Worm (Caenorhabditis elegans) whole organism, L4 larva: ENCODE data around the gene W04G3.13.

ENCODE experiments used
- F44E2.7 ChIP-seq: fragments of 200-800 bp; sonication (Bioruptor generic); IDR thresholded peaks from 2 replicates; pipeline ENCODE4 v2.1.2; 2022; ENCODE audit warnings: missing genetic modification characterization, missing compliant biosample characterization
- F49E8.2 ChIP-seq: sonication (generic microtip); optimal IDR thresholded peaks from 2 replicates; lab custom pipeline; 2016; ENCODE audit warnings: missing compliant biosample characterization, mild to moderate bottlenecking, missing genetic modification characterization, borderline replicate concordance
- R02D3.7 ChIP-seq: fragments of 150-350 bp; sonication (generic microtip); optimal IDR thresholded peaks from 3 replicates; lab custom pipeline; 2014; ENCODE audit warnings: missing biosample characterization, missing genetic modification characterization
- T20F7.1 ChIP-seq: fragments of 200-800 bp; sonication (Bioruptor generic); optimal IDR thresholded peaks from 2 replicates; lab custom pipeline; 2018; ENCODE audit warnings: mild to moderate bottlenecking, missing genetic modification characterization, missing compliant biosample characterization
- T26A8.4 ChIP-seq: fragments of 200-800 bp; sonication (Bioruptor generic); IDR thresholded peaks from 2 replicates; pipeline ENCODE4 v1.3.6; 2022; ENCODE audit warnings: missing genetic modification characterization, missing compliant biosample characterization
- Y105C5A.15 ChIP-seq: fragments of 200-800 bp; sonication (Bioruptor generic); IDR thresholded peaks from 2 replicates; pipeline ENCODE4 v1.3.6; 2022; ENCODE audit warnings: missing genetic modification characterization, missing compliant biosample characterization
- Y48G9A.11 ChIP-seq: fragments of 200-800 bp; sonication (Bioruptor generic); IDR thresholded peaks from 2 replicates; pipeline ENCODE4 v1.3.6; 2022; ENCODE audit warnings: missing genetic modification reagents, missing genetic modification characterization, missing compliant biosample characterization
- Y5F2A.4 ChIP-seq: fragments of 200-800 bp; sonication (Bioruptor generic); optimal IDR thresholded peaks from 2 replicates; lab custom pipeline; 2018; ENCODE audit warnings: mild to moderate bottlenecking, missing genetic modification characterization, missing compliant biosample characterization
- Y75B8A.6 ChIP-seq: fragments of 200-800 bp; sonication (Bioruptor generic); IDR thresholded peaks from 2 replicates; pipeline ENCODE4 v1.3.6; 2022; ENCODE audit warnings: missing genetic modification reagents, missing genetic modification characterization, missing compliant biosample characterization
- ZK337.2 ChIP-seq: fragments of 200-800 bp; sonication (Bioruptor generic); IDR thresholded peaks from 2 replicates; pipeline ENCODE4 v1.3.6; 2022; ENCODE audit warnings: missing genetic modification reagents, missing genetic modification characterization, missing compliant biosample characterization
- ZK546.5 ChIP-seq, 2 experiments: sonication (generic microtip); optimal IDR thresholded peaks; 2 replicates each; lab custom pipeline; 2017; ENCODE audit warnings: missing biosample characterization in 2 of 2, missing genetic modification characterization in 2 of 2
- aly-2 ChIP-seq: sonication (generic microtip); optimal IDR thresholded peaks from 2 replicates; lab custom pipeline; 2018; ENCODE audit warnings: missing biosample characterization, missing genetic modification characterization
- ceh-28 ChIP-seq: fragments of 150-350 bp; optimal IDR thresholded peaks from 2 replicates; lab custom pipeline; 2014; ENCODE audit warnings: missing biosample characterization, missing genetic modification reagents, missing genetic modification characterization
- ceh-44 ChIP-seq: fragments of 200-800 bp; sonication (Bioruptor generic); IDR thresholded peaks from 2 replicates; pipeline ENCODE4 v1.3.6; 2022; ENCODE audit warnings: missing genetic modification reagents, missing genetic modification characterization, missing compliant biosample characterization
- ceh-62 ChIP-seq: sonication (generic microtip); optimal IDR thresholded peaks from 2 replicates; lab custom pipeline; 2017; ENCODE audit warnings: missing biosample characterization, missing genetic modification characterization
- ces-1 ChIP-seq: fragments of 150-350 bp; sonication (generic microtip); optimal IDR thresholded peaks from 4 replicates; lab custom pipeline; 2014; ENCODE audit warnings: missing biosample characterization, missing genetic modification reagents, missing genetic modification characterization
- daf-12 ChIP-seq: fragments of 150-350 bp; optimal IDR thresholded peaks from 2 replicates; lab custom pipeline; 2014; ENCODE audit warnings: missing biosample characterization, missing genetic modification reagents, missing genetic modification characterization
- daf-16 ChIP-seq, 3 experiments: sonication (generic microtip); optimal IDR thresholded peaks; 2 replicates each; lab custom pipeline; 2016 to 2017; ENCODE audit warnings: missing genetic modification characterization in 3 of 3, missing genetic modification reagents in 3 of 3, mild to moderate bottlenecking in 2 of 3, missing compliant biosample characterization in 2 of 3, missing biosample characterization in 1 of 3, moderate library complexity in 1 of 3
- dmd-8 ChIP-seq: fragments of 200-800 bp; sonication (Bioruptor generic); IDR thresholded peaks from 2 replicates; pipeline ENCODE4 v1.3.6; 2022; ENCODE audit warnings: missing genetic modification characterization, missing compliant biosample characterization
- dpl-1 ChIP-seq: fragments of 150-350 bp; optimal IDR thresholded peaks from 2 replicates; lab custom pipeline; 2014; ENCODE audit warnings: missing biosample characterization, missing genetic modification reagents, missing genetic modification characterization
- dve-1 ChIP-seq: sonication (generic microtip); optimal IDR thresholded peaks from 2 replicates; lab custom pipeline; 2017; ENCODE audit warnings: antibody characterized with exemption, mild to moderate bottlenecking, missing genetic modification characterization, missing compliant biosample characterization; ENCODE audit not compliant: insufficient read depth
- egl-43 ChIP-seq: fragments of 200-800 bp; sonication (Bioruptor generic); IDR thresholded peaks from 2 replicates; pipeline ENCODE4 v1.3.6; 2022; ENCODE audit warnings: missing genetic modification reagents, missing genetic modification characterization, missing compliant biosample characterization
- fkh-10 ChIP-seq: fragments of 150-350 bp; optimal IDR thresholded peaks from 2 replicates; lab custom pipeline; 2014; ENCODE audit warnings: missing biosample characterization, missing genetic modification reagents, missing genetic modification characterization
- gei-8 ChIP-seq: fragments of 200-800 bp; sonication (Bioruptor generic); optimal IDR thresholded peaks from 2 replicates; lab custom pipeline; 2018; ENCODE audit warnings: mild to moderate bottlenecking, missing genetic modification characterization, missing compliant biosample characterization
- hif-1 ChIP-seq, 2 experiments: sonication (generic microtip); optimal IDR thresholded peaks; 2 replicates each; lab custom pipeline; 2016 to 2017; ENCODE audit warnings: missing compliant biosample characterization in 2 of 2, missing genetic modification characterization in 2 of 2, missing genetic modification reagents in 2 of 2, missing genotype in 2 of 2, mild to moderate bottlenecking in 1 of 2
- hlh-11 ChIP-seq: fragments of 200-800 bp; sonication (Bioruptor generic); optimal IDR thresholded peaks from 2 replicates; lab custom pipeline; 2018; ENCODE audit warnings: mild to moderate bottlenecking, missing genetic modification characterization, missing compliant biosample characterization
- lin-1 ChIP-seq: fragments of 200-800 bp; sonication (Bioruptor generic); IDR thresholded peaks from 2 replicates; pipeline ENCODE4 v1.3.6; 2022; ENCODE audit warnings: missing genetic modification reagents, missing genetic modification characterization, missing compliant biosample characterization
- lin-38 ChIP-seq: fragments of 200-800 bp; sonication (Bioruptor generic); IDR thresholded peaks from 2 replicates; pipeline ENCODE4 v1.3.6; 2022; ENCODE audit warnings: missing genetic modification reagents, missing genetic modification characterization, missing compliant biosample characterization
- madf-9 ChIP-seq: fragments of 200-800 bp; sonication (Bioruptor generic); conservative IDR thresholded peaks from 2 replicates; pipeline ENCODE4 v1.3.6; 2022; ENCODE audit warnings: missing genetic modification reagents, missing genetic modification characterization, missing compliant biosample characterization
- mdt-29 ChIP-seq: fragments of 200-800 bp; sonication (Bioruptor generic); IDR thresholded peaks from 2 replicates; pipeline ENCODE4 v1.3.6; 2022; ENCODE audit warnings: missing genetic modification reagents, missing genetic modification characterization, missing compliant biosample characterization
- mes-2 ChIP-seq: sonication (generic microtip); optimal IDR thresholded peaks from 2 replicates; lab custom pipeline; 2016; ENCODE audit warnings: missing genotype, mild to moderate bottlenecking, missing genetic modification characterization, missing compliant biosample characterization; ENCODE audit not compliant: poor library complexity, severe bottlenecking
- mxl-2 ChIP-seq: fragments of 200-800 bp; sonication (Bioruptor generic); conservative IDR thresholded peaks from 2 replicates; pipeline ENCODE4 v1.3.6; 2022; ENCODE audit warnings: missing genetic modification reagents, missing genetic modification characterization, missing compliant biosample characterization
- nhr-111 ChIP-seq: fragments of 200-800 bp; sonication (Bioruptor generic); optimal IDR thresholded peaks from 2 replicates; lab custom pipeline; 2018; ENCODE audit warnings: mild to moderate bottlenecking, missing genetic modification characterization, missing compliant biosample characterization
- nhr-25 ChIP-seq: sonication (generic microtip); optimal IDR thresholded peaks from 2 replicates; lab custom pipeline; 2017; ENCODE audit warnings: missing genetic modification characterization, mild to moderate bottlenecking, missing compliant biosample characterization, antibody characterized with exemption, moderate library complexity, borderline replicate concordance; ENCODE audit not compliant: insufficient read depth
- nhr-28 ChIP-seq: fragments of 150-350 bp; optimal IDR thresholded peaks from 2 replicates; lab custom pipeline; 2014; ENCODE audit warnings: missing biosample characterization, missing genetic modification characterization
- nhr-41 ChIP-seq: fragments of 200-800 bp; sonication (Bioruptor generic); IDR thresholded peaks from 2 replicates; pipeline ENCODE4 v1.3.6; 2022; ENCODE audit warnings: missing genetic modification reagents, missing genetic modification characterization, missing compliant biosample characterization
- nhr-42 ChIP-seq: fragments of 200-800 bp; sonication (Bioruptor generic); IDR thresholded peaks from 2 replicates; pipeline ENCODE4 v1.3.6; 2022; ENCODE audit warnings: missing genetic modification characterization, missing compliant biosample characterization
- nhr-48 ChIP-seq: sonication (generic microtip); optimal IDR thresholded peaks from 2 replicates; lab custom pipeline; 2016; ENCODE audit warnings: mild to moderate bottlenecking, missing genetic modification characterization, missing compliant biosample characterization
- nhr-6 ChIP-seq: fragments of 150-350 bp; optimal IDR thresholded peaks from 2 replicates; lab custom pipeline; 2014; ENCODE audit warnings: missing biosample characterization, missing genetic modification characterization
- nhr-76 ChIP-seq: fragments of 150-350 bp; optimal IDR thresholded peaks from 2 replicates; lab custom pipeline; 2014; ENCODE audit warnings: missing biosample characterization, missing genetic modification characterization
- php-3 ChIP-seq: fragments of 200-800 bp; sonication (Bioruptor generic); IDR thresholded peaks from 2 replicates; pipeline ENCODE4 v1.3.6; 2022; ENCODE audit warnings: missing genetic modification reagents, missing genetic modification characterization, missing compliant biosample characterization
- saeg-2 ChIP-seq: fragments of 200-800 bp; sonication (Bioruptor generic); IDR thresholded peaks from 2 replicates; pipeline ENCODE4 v1.3.6; 2022; ENCODE audit warnings: missing genetic modification reagents, missing genetic modification characterization, missing compliant biosample characterization
- snpc-1.2 ChIP-seq: fragments of 200-800 bp; sonication (Bioruptor generic); IDR thresholded peaks from 2 replicates; pipeline ENCODE4 v1.3.6; 2022; ENCODE audit warnings: missing genetic modification reagents, missing genetic modification characterization, missing compliant biosample characterization
- snpc-4 ChIP-seq: fragments of 150-350 bp; optimal IDR thresholded peaks from 2 replicates; lab custom pipeline; 2014; ENCODE audit warnings: missing biosample characterization, missing genetic modification characterization
- spr-3 ChIP-seq: fragments of 200-800 bp; sonication (Bioruptor generic); optimal IDR thresholded peaks from 2 replicates; lab custom pipeline; 2018; ENCODE audit warnings: mild to moderate bottlenecking, missing genetic modification characterization, missing compliant biosample characterization
- unc-62 ChIP-seq, 3 experiments: fragments of 150-350 bp in 1 of 3; sonication (generic microtip); optimal IDR thresholded peaks in 2 of 3; peaks in 1 of 3; 1 replicate in 1 of 3; 2 replicates in 2 of 3; lab custom pipeline; 2014 to 2017; ENCODE audit warnings: missing biosample characterization in 3 of 3, missing genetic modification characterization in 3 of 3, missing genetic modification reagents in 3 of 3, missing genotype in 1 of 3
- vab-7 ChIP-seq: fragments of 200-800 bp; sonication (Bioruptor generic); IDR thresholded peaks from 2 replicates; pipeline ENCODE4 v1.3.6; 2022; ENCODE audit warnings: missing genetic modification reagents, missing genetic modification characterization, missing compliant biosample characterization
- zfp-3 ChIP-seq: fragments of 200-800 bp; sonication (Bioruptor generic); conservative IDR thresholded peaks from 2 replicates; pipeline ENCODE4 v1.3.6; 2022; ENCODE audit warnings: missing genetic modification reagents, missing genetic modification characterization, missing compliant biosample characterization
- ztf-7 ChIP-seq: fragments of 150-350 bp; optimal IDR thresholded peaks from 2 replicates; lab custom pipeline; 2014; ENCODE audit warnings: missing biosample characterization, missing genetic modification characterization

The W04G3.13 gene

ce11 chrX:11095480-11095879, 15.9 kb upstream of the W04G3.13 start (continued):
- TF ChIP-seq zfp-3 (GFP tag; lab: Robert Waterston, UW), result peak; percentile 73; the same call in 1 of the 2 replicates
- TF ChIP-seq dmd-8 (GFP tag; lab: Robert Waterston, UW), result peak; percentile 92
- no peak for TF ChIP-seq mdt-29 (GFP tag; lab: Robert Waterston, UW)
- TF ChIP-seq nhr-76 (tag; lab: Kevin White, UChicago), result no peak
- no peak; the same call in 1 of the 2 replicates for TF ChIP-seq Y48G9A.11 (GFP tag; lab: Robert Waterston, UW)
- peak; percentile 64 for TF ChIP-seq Y5F2A.4 (GFP tag; lab: Kevin White, UChicago)
- peak; percentile 53; the same call in 1 of the 2 replicates for TF ChIP-seq Y105C5A.15 (GFP tag; lab: Robert Waterston, UW)
- peak; percentile 89; the same call in 1 of the 2 replicates for TF ChIP-seq nhr-41
- TF ChIP-seq dve-1 (tag; lab: Kevin White, UChicago), result peak; percentile 79
- peak; percentile 78 for TF ChIP-seq lin-38 (GFP tag; lab: Robert Waterston, UW)
- peak; percentile 65 for TF ChIP-seq F49E8.2 (tag; lab: Kevin White, UChicago)
- 0 out of 2 replicates have a peak, but pooled peaks have one; percentile 73 for TF ChIP-seq saeg-2 (GFP tag; lab: Robert Waterston, UW)
- TF ChIP-seq dpl-1 (GFP tag; lab: Kevin White, UChicago), result peak; percentile 50
- peak; percentile 37 for TF ChIP-seq nhr-111
- no peak for TF ChIP-seq spr-3
- TF ChIP-seq daf-16 (GFP tag; optimal IDR thresholded peaks at IDR 0.05; lab: Kevin White, UChicago), result peak; percentile 54 to 95
- peak; percentile 74 for TF ChIP-seq daf-16 (tag; optimal IDR thresholded peaks at IDR 0.05; lab: Kevin White, UChicago)
- TF ChIP-seq F44E2.7 (GFP tag; lab: Robert Waterston, UW), result no peak
- no peak for TF ChIP-seq Y75B8A.6 (GFP tag; lab: Robert Waterston, UW)
- no peak for TF ChIP-seq R02D3.7
- peak; percentile 92 for TF ChIP-seq snpc-1.2 (GFP tag; lab: Robert Waterston, UW)
- peak; percentile 87 for TF ChIP-seq lin-1 (GFP tag; lab: Robert Waterston, UW)
- TF ChIP-seq egl-43, result no peak; the same call in none of the 2 replicates
- no peak for TF ChIP-seq ceh-62 (tag; lab: Kevin White, UChicago)
- no peak for TF ChIP-seq T26A8.4 (GFP tag; lab: Robert Waterston, UW)
- TF ChIP-seq mes-2 (tag; lab: Kevin White, UChicago), result no peak
- TF ChIP-seq nhr-6, result peak; percentile 41
- TF ChIP-seq ZK546.5 (tag; optimal IDR thresholded peaks at IDR 0.05; lab: Kevin White, UChicago), result no peak
- TF ChIP-seq T20F7.1, result peak; percentile 59
- TF ChIP-seq hif-1 (tag; optimal IDR thresholded peaks at IDR 0.05; lab: Kevin White, UChicago), result peak; percentile 30 to 65
- TF ChIP-seq ztf-7, result peak; percentile 86
- TF ChIP-seq ces-1 (GFP tag; lab: Kevin White, UChicago), result peak; percentile 41
- TF ChIP-seq nhr-48 (tag; lab: Kevin White, UChicago), result peak; percentile 80
- TF ChIP-seq ZK337.2, result peak; percentile 85
- peak; percentile 55 for TF ChIP-seq gei-8
- peak in 1 of 2 experiments; percentile 95 for TF ChIP-seq unc-62 (GFP tag; optimal IDR thresholded peaks at IDR 0.05 in 1 of 2; lab: Kevin White, UChicago)
- TF ChIP-seq unc-62 (tag; optimal IDR thresholded peaks at IDR 0.05; lab: Kevin White, UChicago), result no peak
- TF ChIP-seq mxl-2 (GFP tag; lab: Robert Waterston, UW), result no peak
- no peak for TF ChIP-seq daf-12 (tag; lab: Kevin White, UChicago)

- peak; percentile 98 for TF ChIP-seq nhr-25 (tag; lab: Kevin White, UChicago)
- TF ChIP-seq nhr-28, result peak; percentile 98
- TF ChIP-seq vab-7, result peak; percentile 99
- peak; percentile 100 for TF ChIP-seq nhr-42 (GFP tag; lab: Robert Waterston, UW)
- peak; percentile 99 for TF ChIP-seq php-3 (GFP tag; lab: Robert Waterston, UW)
- TF ChIP-seq snpc-4 (tag; lab: Kevin White, UChicago), result peak; percentile 31
- TF ChIP-seq spr-3, result peak; percentile 99
- peak; percentile 100 for TF ChIP-seq ceh-28
- TF ChIP-seq hlh-11, result peak; percentile 99
- TF ChIP-seq fkh-10 (GFP tag; lab: Kevin White, UChicago), result peak; percentile 100
- TF ChIP-seq ceh-44, result peak; percentile 95
- peak; percentile 97 for TF ChIP-seq lin-1 (GFP tag; lab: Robert Waterston, UW)
- TF ChIP-seq madf-9 (GFP tag; lab: Robert Waterston, UW), result peak; percentile 99
- peak; percentile 73 for TF ChIP-seq aly-2 (tag; lab: Kevin White, UChicago)
Observed at ce11 chrX:11093985-11094593, 14.5 kb upstream of the W04G3.13 start.
